Fruit fly (Drosophila melanogaster): ENCODE results near the gene CG9259.

- no peak for TF ChIP-seq CG5204 (GFP tag; optimal IDR thresholded peaks at IDR 0.05)
- no peak for TF ChIP-seq ovo (GFP tag; optimal IDR thresholded peaks at IDR 0.05)
- no peak for TF ChIP-seq cnc (optimal IDR thresholded peaks at IDR 0.05)
- TF ChIP-seq CG11617 (GFP tag; optimal IDR thresholded peaks at IDR 0.05) = no peak
- no peak for TF ChIP-seq Mnt (GFP tag; optimal IDR thresholded peaks at IDR 0.05)
- no peak for TF ChIP-seq CG14711 (tag; optimal IDR thresholded peaks at IDR 0.05)
- no peak for TF ChIP-seq tj (GFP tag; optimal IDR thresholded peaks at IDR 0.05)
- TF ChIP-seq CG12768 (GFP tag; optimal IDR thresholded peaks at IDR 0.05) = no peak
- TF ChIP-seq Crg-1 (GFP tag; optimal IDR thresholded peaks at IDR 0.05) = no peak
- no peak for TF ChIP-seq CG1620 (GFP tag; optimal IDR thresholded peaks at IDR 0.05)
Measured at dm6 chr2L:21097850-21098249, 8.7 kb downstream of the CG9259 start.

Data from whole organism, adult.